Worm (Caenorhabditis elegans) whole organism, L1 larva: ENCODE data around the gene C48B4.6.

Source experiments
- aly-2 ChIP-seq: fragments of 150-350 bp; optimal IDR thresholded peaks from 2 replicates; lab custom pipeline; 2014; ENCODE audit warnings: missing biosample characterization, missing genetic modification characterization
- ama-1 ChIP-seq: fragments of 150-350 bp; optimal IDR thresholded peaks from 2 replicates; lab custom pipeline; 2014
- ceh-8 ChIP-seq: fragments of 200-800 bp; sonication (Bioruptor generic); optimal IDR thresholded peaks from 2 replicates; lab custom pipeline; 2018; ENCODE audit warnings: mild to moderate bottlenecking, missing genetic modification characterization, moderate library complexity, missing compliant biosample characterization
- ceh-88 ChIP-seq: fragments of 200-800 bp; sonication (Bioruptor generic); IDR thresholded peaks from 2 replicates; pipeline ENCODE4 v1.3.6; 2022; ENCODE audit warnings: missing genetic modification characterization, missing compliant biosample characterization
- ceh-90 ChIP-seq: sonication (generic microtip); optimal IDR thresholded peaks from 2 replicates; lab custom pipeline; 2016; ENCODE audit warnings: missing genetic modification characterization, missing compliant biosample characterization
- efl-1 ChIP-seq, 4 experiments: fragments of 150-350 bp; optimal IDR thresholded peaks in 3 of 4; peaks in 1 of 4; 1 replicate in 1 of 4; 2 replicates in 3 of 4; lab custom pipeline; 2014; ENCODE audit warnings: missing biosample characterization in 2 of 4, missing genetic modification characterization in 2 of 4, missing genetic modification reagents in 2 of 4
- egl-13 ChIP-seq: sonication (generic microtip); optimal IDR thresholded peaks from 2 replicates; lab custom pipeline; 2016; ENCODE audit warnings: missing genotype, missing genetic modification reagents, missing genetic modification characterization, missing compliant biosample characterization
- elt-2 ChIP-seq: sonication (generic microtip); optimal IDR thresholded peaks from 2 replicates; lab custom pipeline; 2016; ENCODE audit warnings: missing genetic modification characterization, mild to moderate bottlenecking, inconsistent platforms, missing compliant biosample characterization, missing genetic modification reagents
- ets-5 ChIP-seq: fragments of 200-800 bp; sonication (Bioruptor generic); IDR thresholded peaks from 2 replicates; pipeline ENCODE4 v1.3.6; 2022; ENCODE audit warnings: missing genetic modification characterization, missing compliant biosample characterization
- fkh-4 ChIP-seq: sonication (generic microtip); optimal IDR thresholded peaks from 2 replicates; lab custom pipeline; 2016; ENCODE audit warnings: missing compliant biosample characterization, missing genetic modification characterization, borderline replicate concordance
- fkh-8 ChIP-seq: sonication (generic microtip); optimal IDR thresholded peaks from 2 replicates; lab custom pipeline; 2016; ENCODE audit warnings: mild to moderate bottlenecking, missing genetic modification characterization, missing compliant biosample characterization
- fos-1 ChIP-seq: fragments of 150-350 bp; optimal IDR thresholded peaks from 2 replicates; lab custom pipeline; 2014; ENCODE audit warnings: missing biosample characterization, missing genetic modification characterization
- irx-1 ChIP-seq: sonication (generic microtip); optimal IDR thresholded peaks from 2 replicates; lab custom pipeline; 2016; ENCODE audit warnings: missing genetic modification characterization, missing compliant biosample characterization
- isw-1 ChIP-seq: fragments of 200-800 bp; sonication (Bioruptor generic); IDR thresholded peaks from 2 replicates; pipeline ENCODE4 v1.3.6; 2022; ENCODE audit warnings: missing genetic modification characterization, missing compliant biosample characterization
- jun-1 ChIP-seq: fragments of 150-350 bp; optimal IDR thresholded peaks from 2 replicates; lab custom pipeline; 2014; ENCODE audit warnings: missing biosample characterization, missing genetic modification reagents, missing genetic modification characterization
- lin-14 ChIP-seq: fragments of 200-800 bp; sonication (Bioruptor generic); optimal IDR thresholded peaks from 2 replicates; lab custom pipeline; 2018; ENCODE audit warnings: mild to moderate bottlenecking, missing genetic modification characterization, moderate library complexity, missing compliant biosample characterization
- lsy-2 ChIP-seq, 2 experiments: fragments of 150-350 bp; optimal IDR thresholded peaks; 2 replicates each; lab custom pipeline; 2014; ENCODE audit warnings: missing biosample characterization in 2 of 2, missing genetic modification characterization in 2 of 2
- mdl-1 ChIP-seq, 2 experiments: fragments of 150-350 bp; optimal IDR thresholded peaks; 2 replicates each; lab custom pipeline; 2014 to 2017; ENCODE audit warnings: missing biosample characterization in 2 of 2, missing genetic modification characterization in 2 of 2, inconsistent platforms in 1 of 2
- nhr-19 ChIP-seq: fragments of 200-800 bp; sonication (Bioruptor generic); conservative IDR thresholded peaks from 2 replicates; pipeline ENCODE4 v1.3.6; 2022; ENCODE audit warnings: missing genetic modification characterization, missing compliant biosample characterization
- nhr-237 ChIP-seq: fragments of 150-350 bp; optimal IDR thresholded peaks from 2 replicates; lab custom pipeline; 2014; ENCODE audit warnings: missing biosample characterization, missing genetic modification characterization
- nhr-47 ChIP-seq: sonication (generic microtip); optimal IDR thresholded peaks from 2 replicates; lab custom pipeline; 2016; ENCODE audit warnings: mild to moderate bottlenecking, missing genetic modification characterization, moderate library complexity, missing compliant biosample characterization
- nhr-71 ChIP-seq: sonication (generic microtip); optimal IDR thresholded peaks from 2 replicates; lab custom pipeline; 2016; ENCODE audit warnings: mild to moderate bottlenecking, missing genetic modification characterization, moderate library complexity, missing compliant biosample characterization
- nhr-77 ChIP-seq: fragments of 150-350 bp; optimal IDR thresholded peaks from 2 replicates; lab custom pipeline; 2014; ENCODE audit warnings: missing biosample characterization, missing genetic modification characterization
- nhr-85 ChIP-seq: sonication (generic microtip); peaks from one replicate; lab custom pipeline; 2016; ENCODE audit warnings: missing genetic modification characterization, inconsistent platforms, missing compliant biosample characterization
- skn-1 ChIP-seq: fragments of 150-350 bp; optimal IDR thresholded peaks from 2 replicates; lab custom pipeline; 2014; ENCODE audit warnings: missing biosample characterization, missing genetic modification characterization
- sptf-1 ChIP-seq: fragments of 150-350 bp; optimal IDR thresholded peaks from 2 replicates; lab custom pipeline; 2014; ENCODE audit warnings: missing biosample characterization, missing genetic modification characterization
- tlp-1 ChIP-seq: fragments of 150-350 bp; optimal IDR thresholded peaks from 2 replicates; lab custom pipeline; 2014; ENCODE audit warnings: missing biosample characterization, missing genetic modification characterization
- unc-130 ChIP-seq: fragments of 150-350 bp; optimal IDR thresholded peaks from 2 replicates; lab custom pipeline; 2017; ENCODE audit warnings: missing biosample characterization, missing genetic modification characterization, inconsistent platforms
- unc-62 ChIP-seq: fragments of 150-350 bp; optimal IDR thresholded peaks from 2 replicates; lab custom pipeline; 2014; ENCODE audit warnings: missing biosample characterization, missing genetic modification reagents, missing genetic modification characterization
- unc-98 ChIP-seq: fragments of 200-800 bp; sonication (Bioruptor generic); IDR thresholded peaks from 2 replicates; pipeline ENCODE4 v1.3.6; 2022; ENCODE audit warnings: missing genetic modification characterization, missing compliant biosample characterization
- zag-1 ChIP-seq: fragments of 150-350 bp; optimal IDR thresholded peaks from 2 replicates; lab custom pipeline; 2014; ENCODE audit warnings: missing biosample characterization, missing genetic modification characterization
- zip-4 ChIP-seq: fragments of 200-800 bp; sonication (Bioruptor generic); optimal IDR thresholded peaks from 2 replicates; lab custom pipeline; 2018; ENCODE audit warnings: mild to moderate bottlenecking, missing genetic modification characterization, moderate library complexity, missing compliant biosample characterization
- ztf-11 ChIP-seq, 2 experiments: sonication (generic microtip); optimal IDR thresholded peaks; 2 replicates each; lab custom pipeline; 2016 to 2017; ENCODE audit warnings: missing genetic modification characterization in 2 of 2, missing biosample characterization in 1 of 2, missing compliant biosample characterization in 1 of 2

Gene C48B4.6

ce11 chrIII:9592118-9592517, 33.8 kb upstream of the C48B4.6 start, which contains the start of gene acox-1.5:
acox-1.5 (minus strand) TSS chrIII:9592192.
- no peak for TF ChIP-seq unc-98
- TF ChIP-seq aly-2 (tag; lab: Kevin White, UChicago) = no peak
- TF ChIP-seq unc-130 (tag; lab: Kevin White, UChicago) = no peak
- TF ChIP-seq elt-2 (tag; lab: Kevin White, UChicago) = peak; percentile 35

DNA sequence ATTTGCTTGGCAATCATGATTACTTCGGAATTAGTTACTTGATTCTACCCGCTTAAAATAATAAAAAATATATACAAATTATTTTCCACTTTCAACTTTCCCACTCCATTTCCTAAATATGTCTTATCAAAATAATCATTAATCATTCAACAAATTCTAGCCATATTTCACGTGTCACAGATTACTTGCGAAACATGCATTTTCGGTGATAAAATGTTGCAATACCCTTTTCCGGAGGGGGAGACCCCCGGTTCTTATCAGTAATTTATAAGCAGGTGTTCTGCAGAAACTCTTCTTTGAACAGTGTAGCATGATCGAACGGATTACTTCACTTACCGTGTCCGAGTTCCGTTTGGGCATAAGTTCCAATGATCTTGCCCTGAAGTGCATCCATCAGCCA, 31.8 kb upstream of the C48B4.6 start:
- TF ChIP-seq elt-2 (tag; lab: Kevin White, UChicago) (peak; percentile 83), mdl-1 (tag; optimal IDR thresholded peaks at IDR 0.05; lab: Kevin White, UChicago) (peak in 1 of 2 experiments; percentile 2), ceh-88 (no peak), egl-13 (tag; lab: Kevin White, UChicago) (no peak)

DNA sequence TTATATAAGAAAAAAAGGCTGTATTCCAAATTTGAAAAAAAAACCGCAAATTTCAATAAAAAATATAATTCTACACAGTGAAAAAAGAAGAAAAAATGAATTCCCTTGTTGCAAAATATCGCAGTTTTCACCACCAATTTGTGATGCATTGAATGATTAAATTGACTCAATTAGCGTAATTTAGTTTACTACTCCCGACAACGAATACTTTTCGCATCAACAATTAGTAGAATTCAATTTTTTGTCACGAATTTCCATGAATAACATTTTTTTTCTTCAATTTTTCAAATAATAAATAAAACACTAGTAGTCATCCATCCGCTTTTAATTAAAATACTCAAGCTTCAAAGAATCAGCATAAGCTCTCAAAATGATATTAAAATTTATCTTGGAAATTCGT, 27.0 kb upstream of the C48B4.6 start:
- TF ChIP-seq isw-1 = no peak
- TF ChIP-seq efl-1 (optimal IDR thresholded peaks at IDR 0.05; lab: Kevin White, UChicago) = no peak
- no peak for TF ChIP-seq efl-1 (GFP tag; optimal IDR thresholded peaks at IDR 0.05 in 1 of 2; lab: Kevin White, UChicago)
- peak; percentile 5 to 29 for TF ChIP-seq lsy-2 (tag; optimal IDR thresholded peaks at IDR 0.05; lab: Kevin White, UChicago)
- no peak for TF ChIP-seq irx-1 (tag; lab: Kevin White, UChicago)
- TF ChIP-seq fkh-8 (tag; lab: Kevin White, UChicago) = peak; percentile 38
- no peak for TF ChIP-seq fkh-4 (tag; lab: Kevin White, UChicago)
- TF ChIP-seq skn-1 (tag; lab: Kevin White, UChicago) = no peak
- TF ChIP-seq zag-1 (tag; lab: Kevin White, UChicago) = peak; percentile 6
- TF ChIP-seq ztf-11 (tag; optimal IDR thresholded peaks at IDR 0.05; lab: Kevin White, UChicago) = no peak
- peak; percentile 36 for TF ChIP-seq nhr-47
- TF ChIP-seq nhr-237 (tag; lab: Kevin White, UChicago) = no peak
- TF ChIP-seq tlp-1 (tag; lab: Kevin White, UChicago) = no peak
- TF ChIP-seq ets-5 = no peak
- TF ChIP-seq ama-1 (lab: Kevin White, UChicago) = no peak
- peak; percentile 52 for TF ChIP-seq nhr-71 (tag; lab: Kevin White, UChicago)
- TF ChIP-seq fos-1 (tag; lab: Kevin White, UChicago) = no peak
- TF ChIP-seq unc-62 (GFP tag; lab: Kevin White, UChicago) = no peak
- TF ChIP-seq jun-1 (tag; lab: Kevin White, UChicago) = no peak
- TF ChIP-seq ceh-8 (GFP tag; lab: Kevin White, UChicago) = peak; percentile 94
- no peak for TF ChIP-seq zip-4 (GFP tag; lab: Kevin White, UChicago)
- peak; percentile 72 for TF ChIP-seq lin-14
- no peak for TF ChIP-seq ceh-90 (tag; lab: Kevin White, UChicago)

DNA sequence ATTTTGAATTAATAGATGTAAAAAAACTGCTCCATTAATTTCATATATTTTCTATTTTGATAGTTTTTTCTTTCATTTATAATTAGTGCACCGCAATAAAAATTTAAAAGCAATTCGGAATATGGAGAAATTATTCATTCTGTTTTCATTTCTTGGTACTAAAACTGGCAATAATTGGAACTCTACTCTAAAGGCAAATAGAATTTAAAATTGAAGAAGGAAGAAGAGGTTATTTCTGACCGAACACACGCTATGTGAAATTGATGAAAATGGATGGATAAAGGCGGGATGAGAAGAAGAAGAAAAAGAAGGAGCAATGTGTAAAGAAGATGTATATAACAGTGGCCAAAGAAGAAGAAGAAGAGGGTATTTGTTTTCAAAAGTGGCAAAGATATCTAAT, 24.9 kb upstream of the C48B4.6 start:
- TF ChIP-seq aly-2 (tag; lab: Kevin White, UChicago) = no peak
- TF ChIP-seq nhr-19 = no peak
- no peak for TF ChIP-seq nhr-237 (tag; lab: Kevin White, UChicago)
- TF ChIP-seq sptf-1 (tag; lab: Kevin White, UChicago) = no peak
- no peak for TF ChIP-seq ceh-8 (GFP tag; lab: Kevin White, UChicago)
- TF ChIP-seq egl-13 (tag; lab: Kevin White, UChicago) = no peak
- TF ChIP-seq nhr-77 (tag; lab: Kevin White, UChicago) = no peak

ce11 chrIII:9582240-9582639, 23.9 kb upstream of the C48B4.6 start, which contains the start of gene C48B4.3:
C48B4.3 (minus strand) TSS chrIII:9582388.
- TF ChIP-seq nhr-85 (tag; lab: Kevin White, UChicago) (no peak), elt-2 (tag; lab: Kevin White, UChicago) (peak; percentile 6)
